Worm (Caenorhabditis elegans): Measurements from ENCODE around the gene ogdh-2.

DNA sequence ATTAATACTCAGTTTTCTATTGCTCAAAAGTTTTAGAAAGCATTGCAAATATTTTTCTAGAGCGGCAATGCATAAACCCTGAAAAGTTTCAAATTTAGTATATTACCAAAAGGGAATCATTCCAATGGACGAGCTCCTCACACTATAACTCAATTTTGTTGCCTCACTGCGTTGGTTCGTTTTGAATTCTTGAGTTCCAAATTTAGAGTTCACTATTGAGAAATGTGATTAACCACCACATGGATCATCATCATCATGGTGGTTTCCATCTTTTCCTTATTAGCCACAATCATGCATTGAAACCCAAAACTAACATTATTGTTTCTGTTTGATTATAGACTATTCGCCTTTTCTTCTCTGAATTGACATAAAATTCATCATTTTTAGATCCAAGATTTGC lies 15.6 kb downstream of the ogdh-2 start:
- TF ChIP-seq nhr-237 (tag; optimal IDR thresholded peaks at IDR 0.05) (no peak), nhr-11 (tag; optimal IDR thresholded peaks at IDR 0.05) (no peak), alr-1 (tag; optimal IDR thresholded peaks at IDR 0.05) (no peak)
